Worm (Caenorhabditis elegans): ENCODE measurements around the gene nhr-101.
A peak's percentile ranks its signal among the peaks of the same experiment; 100 is the strongest.

The nhr-101 gene

ce11 chrV:11615948-11616681 is 45.8 kb downstream of the nhr-101 start, which contains the start of gene nlp-24 (continued):
- TF ChIP-seq dpl-1 (GFP tag; optimal IDR thresholded peaks at IDR 0.05) (peak in 1 of 3 experiments; percentile 26), nhr-19 (GFP tag; conservative IDR thresholded peaks at IDR 0.05) (peak; percentile 31; the same call in 1 of the 2 replicates), efl-1 (optimal IDR thresholded peaks at IDR 0.05) (no peak), efl-1 (GFP tag; optimal IDR thresholded peaks at IDR 0.05 in 1 of 2) (peak in 1 of 2 experiments; percentile 33), nhr-76 (tag; optimal IDR thresholded peaks at IDR 0.05) (no peak), pqm-1 (tag; optimal IDR thresholded peaks at IDR 0.05) (no peak), mab-9 (GFP tag; IDR thresholded peaks at IDR 0.05) (no peak), mep-1 (tag; optimal IDR thresholded peaks at IDR 0.05) (no peak), ceh-90 (tag; optimal IDR thresholded peaks at IDR 0.05) (no peak), fos-1 (tag; optimal IDR thresholded peaks at IDR 0.05) (no peak), sox-4 (tag; optimal IDR thresholded peaks at IDR 0.05) (no peak), unc-30 (tag; optimal IDR thresholded peaks at IDR 0.05) (no peak), tbx-2 (tag; optimal IDR thresholded peaks at IDR 0.05) (peak; percentile 12), dsc-1 (tag; optimal IDR thresholded peaks at IDR 0.05) (no peak), nhr-28 (tag; optimal IDR thresholded peaks at IDR 0.05) (no peak), unc-62 (GFP tag; optimal IDR thresholded peaks at IDR 0.05) (no peak), nhr-90 (tag; optimal IDR thresholded peaks at IDR 0.05; ENCODE audit: poor library complexity) (peak; percentile 33), ceh-8 (GFP tag; optimal IDR thresholded peaks at IDR 0.05) (no peak), isw-1 (GFP tag; IDR thresholded peaks at IDR 0.05) (no peak), skn-1 (tag; optimal IDR thresholded peaks at IDR 0.05) (no peak)

- TF ChIP-seq nhr-85 (tag) (peak; percentile 62), ama-1 (optimal IDR thresholded peaks at IDR 0.05) (peak; percentile 26), sptf-1 (tag; optimal IDR thresholded peaks at IDR 0.05) (no peak), elt-3 (tag; optimal IDR thresholded peaks at IDR 0.05) (peak in 1 of 6 experiments; percentile 22), nhr-20 (tag; optimal IDR thresholded peaks at IDR 0.05) (no peak)
These were observed 46.5 kb downstream of the nhr-101 start for ce11 chrV:11616813-11617212.

DNA sequence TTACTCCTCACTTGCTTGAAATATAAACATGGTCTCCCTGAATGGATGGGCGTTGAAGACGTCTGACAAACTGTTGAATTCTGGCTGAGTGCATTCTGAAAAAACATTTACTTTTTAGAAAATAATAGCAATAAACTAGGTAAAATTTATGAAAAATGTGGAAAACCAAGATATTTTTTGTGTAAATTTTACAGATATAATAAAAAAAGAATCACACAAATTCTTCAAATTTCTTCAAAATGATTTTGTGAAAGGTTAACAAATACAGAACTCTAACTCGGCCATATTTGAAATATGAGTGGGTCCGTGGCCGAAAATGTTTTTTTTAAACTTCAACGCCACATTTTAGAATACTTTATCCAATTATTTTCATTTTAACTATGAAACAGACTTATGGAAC is 47.9 kb downstream of the nhr-101 start, which contains the start of gene glb-15:
TSS of gene glb-15 (minus strand) at position 101 of the 400 bp plus-strand sequence.
- TF ChIP-seq mep-1 (tag; optimal IDR thresholded peaks at IDR 0.05): no peak
- TF ChIP-seq mab-9 (GFP tag; IDR thresholded peaks at IDR 0.05): no peak

- TF ChIP-seq mab-9 (GFP tag; IDR thresholded peaks at IDR 0.05) (0 out of 2 replicates have a peak, but pooled peaks have one; percentile 14), lin-14 (GFP tag; optimal IDR thresholded peaks at IDR 0.05) (peak; percentile 1), lsy-2 (tag; optimal IDR thresholded peaks at IDR 0.05) (no peak)
These were observed 49.8 kb downstream of the nhr-101 start for ce11 chrV:11620081-11620480.

ce11 chrV:11621276-11621675 is 51.0 kb downstream of the nhr-101 start:
- peak; percentile 33 for TF ChIP-seq lin-14 (GFP tag; optimal IDR thresholded peaks at IDR 0.05)
- no peak for TF ChIP-seq unc-98 (GFP tag; IDR thresholded peaks at IDR 0.05)

Measured in whole organism, L1 larva.